Worm (Caenorhabditis elegans) whole organism, mixed stage, embryonic: Measurements from ENCODE around the gene him-14.

ENCODE experiments used
- blmp-1 ChIP-seq: fragments of 150-350 bp; optimal IDR thresholded peaks from 2 replicates; lab custom pipeline; 2014; ENCODE audit warnings: missing biosample characterization, missing genetic modification characterization
- cnd-1 ChIP-seq: fragments of 200-800 bp; sonication (Bioruptor generic); optimal IDR thresholded peaks from 2 replicates; lab custom pipeline; 2018; ENCODE audit warnings: mild to moderate bottlenecking, missing genetic modification characterization, missing compliant biosample characterization
- drap-1 ChIP-seq: fragments of 200-800 bp; sonication (Bioruptor generic); optimal IDR thresholded peaks from 3 replicates; lab custom pipeline; 2018; ENCODE audit warnings: mild to moderate bottlenecking, missing genetic modification characterization, missing compliant biosample characterization
- elt-3 ChIP-seq: fragments of 150-350 bp; optimal IDR thresholded peaks from 2 replicates; lab custom pipeline; 2014; ENCODE audit warnings: missing biosample characterization, missing genetic modification characterization
- flh-1 ChIP-seq: fragments of 200-800 bp; sonication (Bioruptor generic); optimal IDR thresholded peaks from 2 replicates; lab custom pipeline; 2018; ENCODE audit warnings: mild to moderate bottlenecking, missing genetic modification characterization, moderate library complexity, missing compliant biosample characterization
- hlh-1 ChIP-seq: fragments of 150-350 bp; optimal IDR thresholded peaks from 2 replicates; lab custom pipeline; 2014; ENCODE audit warnings: missing biosample characterization, missing genetic modification reagents, missing genetic modification characterization
- lin-13 ChIP-seq: fragments of 150-350 bp; optimal IDR thresholded peaks from 2 replicates; lab custom pipeline; 2014; ENCODE audit warnings: missing biosample characterization, missing genetic modification characterization
- mep-1 ChIP-seq: fragments of 150-350 bp; optimal IDR thresholded peaks from 2 replicates; lab custom pipeline; 2017; ENCODE audit warnings: missing biosample characterization, missing genetic modification reagents, missing genetic modification characterization, inconsistent platforms
- nhr-12 ChIP-seq: fragments of 150-350 bp; optimal IDR thresholded peaks from 2 replicates; lab custom pipeline; 2014; ENCODE audit warnings: missing biosample characterization, missing genetic modification characterization
- nhr-76 ChIP-seq: sonication (generic microtip); optimal IDR thresholded peaks from 2 replicates; lab custom pipeline; 2017; ENCODE audit warnings: missing biosample characterization, missing genetic modification characterization
- snpc-4 ChIP-seq: fragments of 150-350 bp; optimal IDR thresholded peaks from 2 replicates; lab custom pipeline; 2014; ENCODE audit warnings: missing biosample characterization, missing genetic modification characterization
- unc-62 ChIP-seq: fragments of 150-350 bp; optimal IDR thresholded peaks from 2 replicates; lab custom pipeline; 2014; ENCODE audit warnings: missing biosample characterization, missing genetic modification reagents, missing genetic modification characterization
- ztf-11 ChIP-seq: fragments of 150-350 bp; optimal IDR thresholded peaks from 2 replicates; lab custom pipeline; 2014; ENCODE audit warnings: missing biosample characterization, missing genetic modification characterization

DNA sequence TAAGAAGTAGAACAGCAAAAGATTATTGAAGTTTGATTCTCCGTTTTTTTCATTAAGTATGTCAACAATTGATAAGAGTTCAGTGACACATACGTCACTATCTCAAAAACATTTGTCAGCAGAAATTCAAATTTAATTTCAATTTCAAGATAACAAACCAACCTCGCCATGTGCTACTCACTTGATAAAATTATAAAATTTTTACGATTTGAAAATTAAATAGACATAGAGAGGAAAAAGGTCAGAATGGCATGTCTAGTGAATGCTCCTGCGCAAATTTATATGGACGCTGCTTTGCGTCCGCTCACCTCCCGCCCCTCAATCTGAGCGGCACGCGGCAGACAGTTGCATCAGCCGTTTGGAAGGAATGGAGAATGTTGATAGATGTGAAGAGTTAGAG lies 9.6 kb downstream of the him-14 start:
- no peak for TF ChIP-seq lin-13 (tag; lab: Kevin White, UChicago)
- no peak for TF ChIP-seq unc-62 (GFP tag; lab: Kevin White, UChicago)
- no peak for TF ChIP-seq snpc-4
- TF ChIP-seq blmp-1: no peak
- TF ChIP-seq ztf-11 (tag; lab: Kevin White, UChicago): no peak
- TF ChIP-seq hlh-1: no peak
- no peak for TF ChIP-seq cnd-1 (tag; lab: Kevin White, UChicago)
- no peak for TF ChIP-seq nhr-76
- no peak for TF ChIP-seq nhr-12
- no peak for TF ChIP-seq mep-1 (tag; lab: Kevin White, UChicago)
- TF ChIP-seq flh-1 (GFP tag; lab: Kevin White, UChicago): no peak
- TF ChIP-seq elt-3 (tag; lab: Kevin White, UChicago): no peak
- no peak for TF ChIP-seq drap-1 (GFP tag; lab: Kevin White, UChicago)
